Fruit fly (Drosophila melanogaster) whole organism, wandering third instar larva: ENCODE data around the gene Vps52.

Source experiments
- Abd-B ChIP-seq: fragments of >200 bp; optimal IDR thresholded peaks from 2 replicates; lab custom pipeline; 2017; ENCODE audit warnings: missing biosample characterization, missing genetic modification characterization
- CG32264 ChIP-seq: fragments of 200-800 bp; sonication (Bioruptor generic); optimal IDR thresholded peaks from 2 replicates; lab custom pipeline; 2016; ENCODE audit warnings: missing biosample characterization, missing genetic modification characterization
- CG9705 ChIP-seq: fragments of 200-800 bp; sonication (Bioruptor generic); optimal IDR thresholded peaks from 2 replicates; lab custom pipeline; 2018; ENCODE audit warnings: missing biosample characterization, mild to moderate bottlenecking, missing genetic modification characterization
- CrebA ChIP-seq: fragments of 200-800 bp; sonication (Bioruptor generic); optimal IDR thresholded peaks from 2 replicates; lab custom pipeline; 2016; ENCODE audit warnings: missing biosample characterization, mild to moderate bottlenecking, missing genetic modification characterization, borderline replicate concordance
- Dfd ChIP-seq: fragments of >200 bp; optimal IDR thresholded peaks from 2 replicates; lab custom pipeline; 2017; ENCODE audit warnings: missing biosample characterization, missing genetic modification characterization
- Dif ChIP-seq: fragments of 200-275, 200-300 bp; sonication (Bioruptor generic); optimal IDR thresholded peaks from 2 replicates; lab custom pipeline; 2018; ENCODE audit warnings: missing biosample characterization, missing genetic modification characterization; ENCODE audit not compliant: partially characterized antibody
- GATAd ChIP-seq: sonication (Bioruptor generic); optimal IDR thresholded peaks from 2 replicates; lab custom pipeline; 2016; ENCODE audit warnings: missing biosample characterization, missing genetic modification characterization
- HLH106 ChIP-seq: fragments of 200-800 bp; optimal IDR thresholded peaks from 3 replicates; lab custom pipeline; 2019; ENCODE audit warnings: missing biosample characterization, mild to moderate bottlenecking, missing genetic modification characterization, moderate library complexity
- Hnf4 ChIP-seq: fragments of 200-800 bp; sonication (Bioruptor generic); optimal IDR thresholded peaks from 2 replicates; lab custom pipeline; 2016; ENCODE audit warnings: missing biosample characterization, mild to moderate bottlenecking, missing genetic modification characterization
- Hr78 ChIP-seq: fragments of >200 bp; optimal IDR thresholded peaks from 2 replicates; lab custom pipeline; 2017; ENCODE audit warnings: missing biosample characterization, missing genetic modification characterization
- Hr83 ChIP-seq: fragments of 200-300 bp; sonication (Bioruptor generic); optimal IDR thresholded peaks from 2 replicates; lab custom pipeline; 2016; ENCODE audit warnings: missing biosample characterization, mild to moderate bottlenecking, missing genetic modification characterization, moderate library complexity; ENCODE audit not compliant: poor library complexity, severe bottlenecking
- Jra ChIP-seq: sonication (Bioruptor generic); optimal IDR thresholded peaks from 2 replicates; lab custom pipeline; 2016; ENCODE audit warnings: missing biosample characterization, missing genetic modification characterization
- Mio ChIP-seq: sonication (Bioruptor generic); optimal IDR thresholded peaks from 2 replicates; lab custom pipeline; 2016; ENCODE audit warnings: missing biosample characterization, missing genetic modification characterization
- Myc ChIP-seq: fragments of >200 bp; optimal IDR thresholded peaks from 2 replicates; lab custom pipeline; 2017
- N ChIP-seq: fragments of >200 bp; optimal IDR thresholded peaks from 2 replicates; lab custom pipeline; 2018; ENCODE audit warnings: missing biosample characterization, missing external identifiers, missing genetic modification characterization
- OdsH ChIP-seq: fragments of 200-800 bp; sonication (Bioruptor generic); optimal IDR thresholded peaks from 2 replicates; lab custom pipeline; 2016; ENCODE audit warnings: missing biosample characterization, mild to moderate bottlenecking, missing genetic modification characterization
- Rel ChIP-seq, 2 experiments: fragments of 200-800 bp; sonication (Bioruptor generic) in 1 of 2; optimal IDR thresholded peaks; 2 replicates in 1 of 2; 3 replicates in 1 of 2; lab custom pipeline; 2016 to 2019; ENCODE audit warnings: mild to moderate bottlenecking in 2 of 2, missing biosample characterization in 2 of 2, missing genetic modification characterization in 2 of 2, moderate library complexity in 1 of 2
- Sp1 ChIP-seq: fragments of 200-800 bp; sonication (Bioruptor generic); optimal IDR thresholded peaks from 3 replicates; lab custom pipeline; 2019; ENCODE audit warnings: missing biosample characterization, mild to moderate bottlenecking, missing genetic modification characterization, moderate library complexity
- Vsx2 ChIP-seq: fragments of 200-300, 225-300 bp; sonication (Bioruptor generic); optimal IDR thresholded peaks from 2 replicates; lab custom pipeline; 2018; ENCODE audit warnings: missing biosample characterization, missing genetic modification characterization; ENCODE audit not compliant: partially characterized antibody
- br ChIP-seq: fragments of 200-800 bp; sonication (Bioruptor generic); optimal IDR thresholded peaks from 2 replicates; lab custom pipeline; 2016; ENCODE audit warnings: missing biosample characterization, missing genetic modification characterization
- brk ChIP-seq: fragments of 200-800 bp; sonication (Bioruptor generic); optimal IDR thresholded peaks from 2 replicates; lab custom pipeline; 2016; ENCODE audit warnings: missing biosample characterization, mild to moderate bottlenecking, missing genetic modification characterization
- dl ChIP-seq, 2 experiments: fragments of 175-275, 200-275 bp in 1 of 2; fragments of 200-275 bp in 1 of 2; sonication (Bioruptor generic); optimal IDR thresholded peaks; lab custom pipeline; 2018; ENCODE audit warnings: mild to moderate bottlenecking in 2 of 2, missing biosample characterization in 2 of 2, missing genetic modification characterization in 2 of 2, moderate library complexity in 2 of 2; ENCODE audit not compliant: partially characterized antibody in 2 of 2, insufficient read depth in 1 of 2
- dmrt93B ChIP-seq: fragments of 200-800 bp; sonication (Bioruptor generic); optimal IDR thresholded peaks from 2 replicates; lab custom pipeline; 2018; ENCODE audit warnings: missing biosample characterization, mild to moderate bottlenecking, missing genetic modification characterization
- dsf ChIP-seq: sonication (Bioruptor generic); optimal IDR thresholded peaks from 2 replicates; lab custom pipeline; 2016; ENCODE audit warnings: missing biosample characterization, missing genetic modification characterization, borderline replicate concordance
- ey ChIP-seq: fragments of 200-800 bp; sonication (Bioruptor generic); optimal IDR thresholded peaks from 2 replicates; lab custom pipeline; 2016; ENCODE audit warnings: missing biosample characterization, missing genetic modification characterization
- foxo ChIP-seq, 2 experiments: fragments of 200-800 bp; sonication (Bioruptor generic); optimal IDR thresholded peaks; 2 replicates in 1 of 2; 3 replicates in 1 of 2; lab custom pipeline; 2016 to 2017; ENCODE audit warnings: missing biosample characterization in 2 of 2, missing genetic modification characterization in 2 of 2
- h ChIP-seq: fragments of 200-800 bp; sonication (Bioruptor generic); optimal IDR thresholded peaks from 3 replicates; lab custom pipeline; 2016; ENCODE audit warnings: missing biosample characterization, mild to moderate bottlenecking, missing genetic modification characterization
- lola ChIP-seq: fragments of >200 bp; optimal IDR thresholded peaks from 2 replicates; lab custom pipeline; 2017; ENCODE audit warnings: missing biosample characterization, missing genetic modification characterization
- pan ChIP-seq: fragments of >200 bp; optimal IDR thresholded peaks from 2 replicates; lab custom pipeline; 2017
- psq ChIP-seq: fragments of 200-800 bp; sonication (Bioruptor generic); optimal IDR thresholded peaks from 3 replicates; lab custom pipeline; 2017; ENCODE audit warnings: missing biosample characterization, mild to moderate bottlenecking, missing genetic modification characterization, moderate library complexity
- rgr ChIP-seq: fragments of 200-800 bp; sonication (Bioruptor generic); optimal IDR thresholded peaks from 3 replicates; lab custom pipeline; 2016; ENCODE audit warnings: missing biosample characterization, mild to moderate bottlenecking, missing genetic modification characterization
- sage ChIP-seq: fragments of 200-800 bp; sonication (Bioruptor generic); optimal IDR thresholded peaks from 2 replicates; lab custom pipeline; 2016; ENCODE audit warnings: missing biosample characterization, mild to moderate bottlenecking, missing genetic modification characterization
- sv ChIP-seq: fragments of 200-800 bp; sonication (Bioruptor generic); optimal IDR thresholded peaks from 3 replicates; lab custom pipeline; 2016; ENCODE audit warnings: missing biosample characterization, missing genetic modification characterization
- tai ChIP-seq: sonication (Bioruptor generic); optimal IDR thresholded peaks from 2 replicates; lab custom pipeline; 2016; ENCODE audit warnings: missing biosample characterization, missing genetic modification characterization
- woc ChIP-seq: sonication (Bioruptor generic); optimal IDR thresholded peaks from 2 replicates; lab custom pipeline; 2016; ENCODE audit warnings: missing biosample characterization, mild to moderate bottlenecking, missing genetic modification characterization

Vps52 gene

DNA sequence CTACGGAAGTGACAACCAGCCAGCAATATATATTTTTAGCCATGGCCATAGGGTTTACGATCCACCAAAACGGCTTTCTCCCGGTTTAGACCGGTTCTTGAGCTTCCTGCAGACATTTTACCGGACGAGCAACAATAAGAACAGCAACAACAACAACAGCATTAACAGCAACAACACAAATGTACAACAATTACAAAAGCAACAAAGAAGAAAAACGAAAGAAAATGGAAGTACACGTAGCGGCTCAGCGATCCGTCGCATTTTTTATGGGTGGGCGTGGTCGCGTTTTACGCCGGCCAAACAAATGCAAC, 22.5 kb upstream of the Vps52 start:
- TF ChIP-seq pan (lab: Kevin White, UChicago) (no peak), Rel (GFP tag; optimal IDR thresholded peaks at IDR 0.05; lab: Kevin White, UChicago) (no peak), Rel (tag; optimal IDR thresholded peaks at IDR 0.05; lab: Kevin White, UChicago) (peak; percentile 41)

dm6 chr2L:5542944-5543515, 19.3 kb upstream of the Vps52 start:
- TF ChIP-seq Dif (GFP tag; lab: Kevin White, UChicago) (peak; percentile 81), Mio (no peak), Hr83 (GFP tag; lab: Kevin White, UChicago) (peak; percentile 43), Sp1 (GFP tag; lab: Kevin White, UChicago) (peak; percentile 19), Abd-B (GFP tag; lab: Kevin White, UChicago) (no peak), psq (GFP tag; lab: Kevin White, UChicago) (peak; percentile 77), Rel (GFP tag; optimal IDR thresholded peaks at IDR 0.05; lab: Kevin White, UChicago) (no peak), Rel (tag; optimal IDR thresholded peaks at IDR 0.05; lab: Kevin White, UChicago) (peak; percentile 3), Myc (peak; percentile 4), CG9705 (GFP tag; lab: Kevin White, UChicago) (no peak), dsf (GFP tag; lab: Kevin White, UChicago) (no peak), sv (GFP tag; lab: Kevin White, UChicago) (no peak), ey (GFP tag; lab: Kevin White, UChicago) (peak; percentile 40), sage (GFP tag; lab: Kevin White, UChicago) (no peak), woc (GFP tag; lab: Kevin White, UChicago) (no peak), dl (GFP tag; optimal IDR thresholded peaks at IDR 0.05; lab: Kevin White, UChicago; ENCODE audit: insufficient read depth in 1 of 2, partially characterized antibody in 2 of 2) (peak in 1 of 2 experiments; percentile 0), HLH106 (peak; percentile 37), brk (GFP tag; lab: Kevin White, UChicago) (no peak), br (GFP tag; lab: Kevin White, UChicago) (peak; percentile 7), foxo (GFP tag; optimal IDR thresholded peaks at IDR 0.05; lab: Kevin White, UChicago) (peak; percentile 14 to 68), lola (GFP tag; lab: Kevin White, UChicago) (no peak), Vsx2 (GFP tag; lab: Kevin White, UChicago) (no peak), GATAd (GFP tag; lab: Kevin White, UChicago) (no peak), rgr (peak; percentile 57), N (GFP tag; lab: Kevin White, UChicago) (no peak), pan (lab: Kevin White, UChicago) (no peak), Jra (no peak), Dfd (GFP tag; lab: Kevin White, UChicago) (peak; percentile 98), tai (GFP tag; lab: Kevin White, UChicago) (no peak), h (GFP tag; lab: Kevin White, UChicago) (peak; percentile 56), OdsH (GFP tag; lab: Kevin White, UChicago) (peak; percentile 45)
- TF ChIP-seq, all 38 proteins: peak for 15

DNA sequence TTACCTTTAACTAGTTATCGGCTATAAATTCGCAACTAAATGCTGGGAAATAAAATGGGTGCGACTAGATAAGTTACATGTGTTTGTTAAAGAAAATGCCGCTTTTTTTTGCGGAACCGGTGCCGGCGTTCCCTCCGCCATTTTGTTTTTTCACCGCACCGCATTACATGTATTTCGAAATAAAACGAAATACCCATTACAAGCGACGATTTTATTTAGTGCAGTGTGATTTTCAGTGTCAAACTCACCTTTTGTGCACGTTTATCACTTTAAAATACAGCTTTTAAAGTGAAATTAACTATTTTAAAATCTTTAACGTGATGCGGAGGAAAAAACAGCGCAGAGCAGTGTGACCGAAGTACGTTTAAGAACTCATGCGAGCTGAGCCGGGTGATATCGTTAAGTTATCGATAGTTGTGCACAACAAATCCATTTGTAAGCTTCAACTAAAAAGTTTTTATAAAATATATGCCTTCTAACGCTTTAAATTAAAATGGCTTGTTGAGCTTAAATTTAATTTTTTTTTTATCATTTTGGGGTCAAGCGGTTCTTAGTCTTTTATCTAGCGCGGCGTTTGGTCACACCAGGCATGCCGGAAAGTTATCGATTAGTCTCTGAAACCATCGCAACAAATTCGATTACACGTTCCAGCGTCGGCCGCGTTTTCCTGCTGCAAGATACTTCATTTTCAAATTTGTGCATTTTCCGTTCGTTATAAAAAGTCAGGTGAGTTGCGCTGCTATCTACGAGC, 18.4 kb upstream of the Vps52 start, which contains the start of the genes Hel25E and Lam:
Hel25E (minus strand) TSS at position 380 of the 751 bp plus-strand sequence.
Lam (plus strand) TSS at position 546 of the 751 bp plus-strand sequence.
- no peak for TF ChIP-seq Hnf4
- no peak for TF ChIP-seq Hr83 (GFP tag; lab: Kevin White, UChicago)
- TF ChIP-seq sage (GFP tag; lab: Kevin White, UChicago), result no peak
- no peak for TF ChIP-seq h (GFP tag; lab: Kevin White, UChicago)

DNA sequence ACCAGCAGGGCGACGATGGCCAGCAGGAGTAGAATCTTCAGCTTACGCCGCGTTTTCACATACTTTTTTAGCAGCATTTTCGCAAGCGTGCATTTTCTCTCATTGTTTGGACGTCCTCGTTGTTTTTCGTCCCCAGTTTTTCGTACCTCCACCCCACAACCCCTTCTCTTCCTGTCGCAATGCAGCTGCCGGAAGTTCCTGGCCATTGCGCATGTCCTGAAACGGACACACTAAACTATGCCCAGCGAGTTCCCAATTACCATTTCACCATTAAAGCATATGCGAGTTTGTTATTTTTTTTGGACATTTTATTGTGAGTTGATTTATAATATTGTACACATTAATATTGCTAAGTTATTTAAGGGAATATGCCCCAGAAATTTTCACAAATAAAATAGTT, 15.3 kb upstream of the Vps52 start, which contains the start of gene CG14015:
CG14015 (minus strand) TSS at position 163 of the 400 bp plus-strand sequence.
- no peak for TF ChIP-seq CrebA (GFP tag; lab: Kevin White, UChicago)
- TF ChIP-seq Dfd (GFP tag; lab: Kevin White, UChicago), result no peak
- TF ChIP-seq Jra, result no peak
- TF ChIP-seq OdsH (GFP tag; lab: Kevin White, UChicago), result no peak
- TF ChIP-seq dsf (GFP tag; lab: Kevin White, UChicago), result no peak
- TF ChIP-seq ey (GFP tag; lab: Kevin White, UChicago), result no peak
- no peak for TF ChIP-seq CG9705 (GFP tag; lab: Kevin White, UChicago)
- no peak for TF ChIP-seq foxo (GFP tag; optimal IDR thresholded peaks at IDR 0.05; lab: Kevin White, UChicago)
- no peak for TF ChIP-seq lola (GFP tag; lab: Kevin White, UChicago)
- no peak for TF ChIP-seq Hr78 (GFP tag; lab: Kevin White, UChicago)
- TF ChIP-seq dmrt93B, result no peak
- TF ChIP-seq sv (GFP tag; lab: Kevin White, UChicago), result no peak
- TF ChIP-seq Dif (GFP tag; lab: Kevin White, UChicago), result no peak
- no peak for TF ChIP-seq Vsx2 (GFP tag; lab: Kevin White, UChicago)
- TF ChIP-seq CG32264 (GFP tag; lab: Kevin White, UChicago), result no peak
- no peak for TF ChIP-seq Rel (GFP tag; optimal IDR thresholded peaks at IDR 0.05; lab: Kevin White, UChicago)
- no peak for TF ChIP-seq Rel (tag; optimal IDR thresholded peaks at IDR 0.05; lab: Kevin White, UChicago)
